Worm (Caenorhabditis elegans) whole organism, dauer: ENCODE results near the gene nhr-242.

Experiments used
- unc-62 ChIP-seq: sonication (generic microtip); optimal IDR thresholded peaks from 2 replicates; lab custom pipeline; 2017; ENCODE audit warnings: missing biosample characterization, missing genetic modification reagents, missing genetic modification characterization

nhr-242 gene

ce11 chrIV:2573122-2573521, 8.3 kb downstream of the nhr-242 start:
- TF ChIP-seq unc-62 (GFP tag; lab: Kevin White, UChicago) = no peak

ce11 chrIV:2572107-2572506, 9.3 kb downstream of the nhr-242 start, which contains the start of gene Y69A2AR.51:
TSS of gene Y69A2AR.51 (plus strand) at chrIV:2572407.
- TF ChIP-seq unc-62 (GFP tag; lab: Kevin White, UChicago) = no peak

ce11 chrIV:2568267-2568666, 13.1 kb downstream of the nhr-242 start, which contains the start of the genes Y69A2AR.25 and Y69A2AR.12:
TSS of gene Y69A2AR.25 (minus strand) at chrIV:2568367.
TSS of gene Y69A2AR.12 (plus strand) at chrIV:2568614.
- no peak for TF ChIP-seq unc-62 (GFP tag; lab: Kevin White, UChicago)

ce11 chrIV:2563969-2564368, 17.4 kb downstream of the nhr-242 start, which contains the start of gene Y69A2AR.24:
TSS of gene Y69A2AR.24 (minus strand) at chrIV:2564069.
- no peak for TF ChIP-seq unc-62 (GFP tag; lab: Kevin White, UChicago)

- TF ChIP-seq unc-62 (GFP tag; lab: Kevin White, UChicago) = no peak
These were observed 19.3 kb downstream of the nhr-242 start, which contains the start of gene Y69A2AR.50 for ce11 chrIV:2562071-2562470. TSS of gene Y69A2AR.50 (plus strand) at chrIV:2562371.

ce11 chrIV:2561358-2561757, 20.0 kb downstream of the nhr-242 start, which contains the start of gene Y69A2AR.46:
TSS of gene Y69A2AR.46 (plus strand) at chrIV:2561658.
- no peak for TF ChIP-seq unc-62 (GFP tag; lab: Kevin White, UChicago)

- TF ChIP-seq unc-62 (GFP tag; lab: Kevin White, UChicago) = no peak
These were observed 25.2 kb downstream of the nhr-242 start for ce11 chrIV:2556211-2556610.

- TF ChIP-seq unc-62 (GFP tag; lab: Kevin White, UChicago) = no peak
These were observed 28.5 kb downstream of the nhr-242 start for ce11 chrIV:2552855-2553254.

ce11 chrIV:2552276-2552675, 29.1 kb downstream of the nhr-242 start:
- TF ChIP-seq unc-62 (GFP tag; lab: Kevin White, UChicago) = no peak

- TF ChIP-seq unc-62 (GFP tag; lab: Kevin White, UChicago) = no peak
These were observed 29.5 kb downstream of the nhr-242 start for ce11 chrIV:2551838-2552237.

ce11 chrIV:2551418-2551817, 30.0 kb downstream of the nhr-242 start, which contains the start of gene Y69A2AR.23:
TSS of gene Y69A2AR.23 (minus strand) at chrIV:2551684.
- no peak for TF ChIP-seq unc-62 (GFP tag; lab: Kevin White, UChicago)

ce11 chrIV:2549542-2549941, 31.8 kb downstream of the nhr-242 start:
- no peak for TF ChIP-seq unc-62 (GFP tag; lab: Kevin White, UChicago)

ce11 chrIV:2548766-2549165, 32.6 kb downstream of the nhr-242 start:
- TF ChIP-seq unc-62 (GFP tag; lab: Kevin White, UChicago) = no peak

- TF ChIP-seq unc-62 (GFP tag; lab: Kevin White, UChicago) = no peak
These were observed 39.4 kb downstream of the nhr-242 start, which contains the start of gene sprr-3 for ce11 chrIV:2542001-2542400. TSS of gene sprr-3 (plus strand) at chrIV:2542301.

ce11 chrIV:2537741-2538140, 43.6 kb downstream of the nhr-242 start:
- TF ChIP-seq unc-62 (GFP tag; lab: Kevin White, UChicago) = no peak

ce11 chrIV:2530285-2530684, 51.1 kb downstream of the nhr-242 start:
- TF ChIP-seq unc-62 (GFP tag; lab: Kevin White, UChicago) = no peak

- no peak for TF ChIP-seq unc-62 (GFP tag; lab: Kevin White, UChicago)
These were observed 52.1 kb downstream of the nhr-242 start for ce11 chrIV:2529281-2529680.
